Fruit fly (Drosophila melanogaster) Kc167 (cell line): Measurements from ENCODE around the gene Cyp313a1.

Source experiments
- Sin3A ChIP-seq: fragments of >200 bp; optimal IDR thresholded peaks from 2 replicates; lab custom pipeline; 2018; ENCODE audit warnings: missing external identifiers
- h ChIP-seq: fragments of >200 bp; optimal IDR thresholded peaks from 3 replicates; lab custom pipeline; 2018; ENCODE audit warnings: missing external identifiers
- insv ChIP-seq: fragments of >200 bp; optimal IDR thresholded peaks from 3 replicates; lab custom pipeline; 2018; ENCODE audit warnings: missing external identifiers
- psq ChIP-seq: fragments of >200 bp; optimal IDR thresholded peaks from 2 replicates; lab custom pipeline; 2017; ENCODE audit warnings: missing external identifiers

- no peak for TF ChIP-seq h (lab: Kevin White, UChicago)
- no peak for TF ChIP-seq insv (lab: Kevin White, UChicago)
- TF ChIP-seq Sin3A (lab: Kevin White, UChicago): no peak
- TF ChIP-seq psq (lab: Kevin White, UChicago): no peak
These were observed 15.7 kb upstream of the Cyp313a1 start for dm6 chr3R:14505120-14505519.
